Fruit fly (Drosophila melanogaster) whole organism, embryonic: ENCODE measurements around the gene Osi12.
A peak's percentile ranks its signal among the peaks of the same experiment; 100 is the strongest.

Source experiments
- Atf3 ChIP-seq: fragments of 200-800 bp; sonication (Bioruptor generic); optimal IDR thresholded peaks from 3 replicates; lab custom pipeline; 2016; ENCODE audit warnings: missing biosample characterization, missing genetic modification characterization
- Blimp-1 ChIP-seq: fragments of 200-800 bp; sonication (Bioruptor generic); optimal IDR thresholded peaks from 3 replicates; lab custom pipeline; 2018; ENCODE audit warnings: missing biosample characterization, missing genetic modification characterization, mild to moderate bottlenecking, moderate library complexity, missing genetic modification reagents
- CG10366 ChIP-seq: fragments of 200-800 bp; sonication (Bioruptor generic); IDR thresholded peaks from 2 replicates; pipeline ENCODE4 v1.3.6; 2022; ENCODE audit warnings: missing biosample characterization, missing genetic modification characterization
- CG10431 ChIP-seq: fragments of 200-800 bp; sonication (Bioruptor generic); optimal IDR thresholded peaks from 3 replicates; lab custom pipeline; 2018; ENCODE audit warnings: missing biosample characterization, mild to moderate bottlenecking, missing genetic modification characterization
- CG11093 ChIP-seq: fragments of 200-800 bp; sonication (Bioruptor generic); IDR thresholded peaks from 3 replicates; pipeline ENCODE4 v1.3.6; 2022; ENCODE audit warnings: missing biosample characterization, missing genetic modification characterization
- CG12104 ChIP-seq: fragments of 200-800 bp; sonication (Bioruptor generic); optimal IDR thresholded peaks from 3 replicates; lab custom pipeline; 2016; ENCODE audit warnings: missing biosample characterization, missing genetic modification characterization
- CG12155 ChIP-seq: fragments of 200-800 bp; sonication (Bioruptor generic); optimal IDR thresholded peaks from 3 replicates; lab custom pipeline; 2016; ENCODE audit warnings: missing biosample characterization, missing genetic modification characterization
- CG12299 ChIP-seq: fragments of 200-800 bp; sonication (Bioruptor generic); optimal IDR thresholded peaks from 2 replicates; lab custom pipeline; 2018; ENCODE audit warnings: missing biosample characterization, mild to moderate bottlenecking, missing genetic modification characterization
- CG12659 ChIP-seq: fragments of 200-800 bp; sonication (Bioruptor generic); optimal IDR thresholded peaks from 3 replicates; lab custom pipeline; 2017; ENCODE audit warnings: mild to moderate bottlenecking, missing biosample characterization, missing genetic modification reagents, missing genetic modification characterization
- CG12769 ChIP-seq: fragments of 200-800 bp; sonication (Bioruptor generic); optimal IDR thresholded peaks from 2 replicates; lab custom pipeline; 2019; ENCODE audit warnings: missing biosample characterization, mild to moderate bottlenecking, missing genetic modification characterization, moderate library complexity
- CG15269 ChIP-seq: fragments of 200-800 bp; sonication (Bioruptor generic); optimal IDR thresholded peaks from 2 replicates; lab custom pipeline; 2018; ENCODE audit warnings: missing biosample characterization, mild to moderate bottlenecking, missing genetic modification characterization, moderate library complexity
- CG18619 ChIP-seq: fragments of 200-800 bp; sonication (Bioruptor generic); optimal IDR thresholded peaks from 3 replicates; lab custom pipeline; 2017; ENCODE audit warnings: missing biosample characterization, mild to moderate bottlenecking, missing genetic modification characterization
- CG2199 ChIP-seq: fragments of 200-800 bp; sonication (Bioruptor generic); IDR thresholded peaks from 3 replicates; pipeline ENCODE4 v1.3.6; 2022; ENCODE audit warnings: missing biosample characterization, missing genetic modification characterization
- CG34376 ChIP-seq: fragments of 200-800 bp; sonication (Bioruptor generic); optimal IDR thresholded peaks from 2 replicates; lab custom pipeline; 2018; ENCODE audit warnings: missing biosample characterization, mild to moderate bottlenecking, missing genetic modification characterization
- CG34422 ChIP-seq: fragments of 200-800 bp; sonication (Bioruptor generic); IDR thresholded peaks from 3 replicates; pipeline ENCODE4 v1.3.6; 2022; ENCODE audit warnings: missing biosample characterization, missing genetic modification characterization
- CG4282 ChIP-seq: fragments of 200-800 bp; sonication (Bioruptor generic); optimal IDR thresholded peaks from 2 replicates; lab custom pipeline; 2016; ENCODE audit warnings: missing biosample characterization, missing genetic modification characterization
- CG9215 ChIP-seq: fragments of 200-800 bp; sonication (Bioruptor generic); IDR thresholded peaks from 2 replicates; pipeline ENCODE4 v1.3.6; 2022; ENCODE audit warnings: missing biosample characterization, missing genetic modification characterization
- CG9609 ChIP-seq: fragments of 200-800 bp; sonication (Bioruptor generic); optimal IDR thresholded peaks from 3 replicates; lab custom pipeline; 2016; ENCODE audit warnings: missing biosample characterization, missing genetic modification characterization
- CG9876 ChIP-seq: fragments of 200-800 bp; sonication (Bioruptor generic); optimal IDR thresholded peaks from 2 replicates; lab custom pipeline; 2016; ENCODE audit warnings: missing biosample characterization, missing genetic modification characterization
- E2f2 ChIP-seq: fragments of 200-800 bp; sonication (Bioruptor generic); IDR thresholded peaks from 2 replicates; pipeline ENCODE4 v1.3.6; 2022; ENCODE audit warnings: missing biosample characterization, missing genetic modification characterization
- Eip74EF ChIP-seq, 2 experiments: fragments of 200-800 bp in 1 of 2; fragments of >200 bp in 1 of 2; sonication (Bioruptor generic) in 1 of 2; optimal IDR thresholded peaks; 2 replicates each; lab custom pipeline; 2017 to 2019; ENCODE audit warnings: missing biosample characterization in 2 of 2, missing genetic modification characterization in 2 of 2, mild to moderate bottlenecking in 1 of 2, moderate library complexity in 1 of 2
- Elba2 ChIP-seq: fragments of 200-800 bp; sonication (Bioruptor generic); optimal IDR thresholded peaks from 3 replicates; lab custom pipeline; 2016; ENCODE audit warnings: missing biosample characterization, missing genetic modification characterization
- Ets65A ChIP-seq: fragments of 200-800 bp; sonication (Bioruptor generic); peaks from one replicate; lab custom pipeline; 2016; ENCODE audit warnings: missing biosample characterization, missing genetic modification characterization
- Fer1 ChIP-seq: fragments of 200-800 bp; sonication (Bioruptor generic); optimal IDR thresholded peaks from 2 replicates; lab custom pipeline; 2017; ENCODE audit warnings: missing biosample characterization, mild to moderate bottlenecking, missing genetic modification characterization
- GATAe ChIP-seq: fragments of 200-800 bp; sonication (Bioruptor generic); conservative IDR thresholded peaks from 2 replicates; pipeline ENCODE4 v1.3.6; 2022; ENCODE audit warnings: missing biosample characterization, missing genetic modification characterization
- Jarid2 ChIP-seq: fragments of 200-800 bp; sonication (Bioruptor generic); optimal IDR thresholded peaks from 3 replicates; lab custom pipeline; 2017; ENCODE audit warnings: mild to moderate bottlenecking, missing biosample characterization, missing genetic modification reagents, missing genetic modification characterization
- Kr ChIP-seq: fragments of 200-800 bp; sonication (Bioruptor generic); optimal IDR thresholded peaks from 2 replicates; lab custom pipeline; 2017; ENCODE audit warnings: missing biosample characterization, mild to moderate bottlenecking, missing genetic modification characterization
- MTF-1 ChIP-seq: fragments of 200-800 bp; sonication (Bioruptor generic); optimal IDR thresholded peaks from 2 replicates; lab custom pipeline; 2018; ENCODE audit warnings: missing biosample characterization, mild to moderate bottlenecking, missing genetic modification characterization, borderline replicate concordance
- Mrtf ChIP-seq: fragments of 200-800 bp; sonication (Bioruptor generic); IDR thresholded peaks from 3 replicates; pipeline ENCODE4 v1.3.6; 2022; ENCODE audit warnings: missing biosample characterization, missing genetic modification characterization
- Neu2 ChIP-seq: fragments of 200-800 bp; sonication (Bioruptor generic); optimal IDR thresholded peaks from 3 replicates; lab custom pipeline; 2016; ENCODE audit warnings: missing biosample characterization, missing genetic modification characterization, borderline replicate concordance
- Nf-YB ChIP-seq: fragments of 200-800 bp; sonication (Bioruptor generic); optimal IDR thresholded peaks from 3 replicates; lab custom pipeline; 2019; ENCODE audit warnings: missing biosample characterization, mild to moderate bottlenecking, missing genetic modification characterization, moderate library complexity
- Nf-YC ChIP-seq: fragments of 200-800 bp; optimal IDR thresholded peaks from 3 replicates; lab custom pipeline; 2019; ENCODE audit warnings: missing biosample characterization, mild to moderate bottlenecking, missing genetic modification characterization, moderate library complexity
- Sry-β ChIP-seq: fragments of 200-800 bp; sonication (Bioruptor generic); optimal IDR thresholded peaks from 2 replicates; lab custom pipeline; 2018; ENCODE audit warnings: missing biosample characterization, mild to moderate bottlenecking, missing genetic modification characterization, moderate library complexity
- crc ChIP-seq: fragments of 200-800 bp; sonication (Bioruptor generic); optimal IDR thresholded peaks from 2 replicates; lab custom pipeline; 2016; ENCODE audit warnings: missing biosample characterization, missing genetic modification characterization
- dan ChIP-seq: fragments of 200-800 bp; sonication (Bioruptor generic); IDR thresholded peaks from 2 replicates; pipeline ENCODE4 v1.3.6; 2022; ENCODE audit warnings: missing biosample characterization, missing genetic modification characterization
- dpn ChIP-seq, 2 experiments: fragments of 200-800 bp; sonication (Bioruptor generic); optimal IDR thresholded peaks; 3 replicates each; lab custom pipeline; 2016; ENCODE audit warnings: missing biosample characterization in 2 of 2, missing genetic modification characterization in 2 of 2
- hb ChIP-seq: fragments of 200-800 bp; sonication (Bioruptor generic); IDR thresholded peaks from 3 replicates; pipeline ENCODE4 v1.3.6; 2022; ENCODE audit warnings: missing biosample characterization, missing genetic modification characterization; ENCODE audit not compliant: partially characterized antibody
- ken ChIP-seq: fragments of 200-800 bp; sonication (Bioruptor generic); IDR thresholded peaks from 3 replicates; pipeline ENCODE4 v1.3.6; 2022; ENCODE audit warnings: missing biosample characterization, missing genetic modification characterization
- kni ChIP-seq: fragments of 200-800 bp; sonication (Bioruptor generic); optimal IDR thresholded peaks from 3 replicates; lab custom pipeline; 2017; ENCODE audit warnings: mild to moderate bottlenecking, missing biosample characterization, missing genetic modification reagents, missing genetic modification characterization
- mam ChIP-seq: fragments of 200-800 bp; sonication (Bioruptor generic); optimal IDR thresholded peaks from 3 replicates; lab custom pipeline; 2016; ENCODE audit warnings: missing biosample characterization, missing genetic modification characterization
- nau ChIP-seq: fragments of 200-800 bp; sonication (Bioruptor generic); optimal IDR thresholded peaks from 3 replicates; lab custom pipeline; 2017; ENCODE audit warnings: missing biosample characterization, mild to moderate bottlenecking, missing genetic modification characterization, missing genetic modification reagents
- nom ChIP-seq: fragments of 200-800 bp; sonication (Bioruptor generic); optimal IDR thresholded peaks from 2 replicates; lab custom pipeline; 2017; ENCODE audit warnings: missing biosample characterization, missing genetic modification characterization, mild to moderate bottlenecking, moderate library complexity, missing genetic modification reagents
- sc ChIP-seq, 3 experiments: fragments of >200 bp in 2 of 3; fragments of 200-800 bp in 1 of 3; sonication (Bioruptor generic) in 1 of 3; optimal IDR thresholded peaks; 2 replicates in 2 of 3; 3 replicates in 1 of 3; lab custom pipeline; 2017; ENCODE audit warnings: mild to moderate bottlenecking in 1 of 3, missing biosample characterization in 1 of 3, missing genetic modification characterization in 1 of 3, missing genetic modification reagents in 1 of 3
- ssp ChIP-seq: fragments of 200-800 bp; sonication (Bioruptor generic); IDR thresholded peaks from 2 replicates; pipeline ENCODE4 v1.3.6; 2022; ENCODE audit warnings: missing biosample characterization, missing genetic modification characterization
- stc ChIP-seq: fragments of 200-800 bp; sonication (Bioruptor generic); IDR thresholded peaks from 2 replicates; pipeline ENCODE4 v1.3.6; 2022; ENCODE audit warnings: missing biosample characterization, missing genetic modification characterization
- sug ChIP-seq: fragments of 200-800 bp; optimal IDR thresholded peaks from 2 replicates; lab custom pipeline; 2019; ENCODE audit warnings: missing biosample characterization, mild to moderate bottlenecking, missing genetic modification characterization, moderate library complexity
- tll ChIP-seq, 2 experiments: fragments of 200-800 bp in 1 of 2; fragments of >200 bp in 1 of 2; sonication (Bioruptor generic) in 1 of 2; optimal IDR thresholded peaks; 2 replicates each; lab custom pipeline; 2017 to 2019; ENCODE audit warnings: missing biosample characterization in 2 of 2, missing genetic modification characterization in 2 of 2, mild to moderate bottlenecking in 1 of 2, moderate library complexity in 1 of 2

The Osi12 gene

dm6 chr3R:6309676-6310075 is 31.3 kb downstream of the Osi12 start, which contains the start of gene CG31560:
TSS of gene CG31560 (plus strand) at chr3R:6309976.
- no peak for TF ChIP-seq hb (GFP tag; lab: Robert Waterston, UW)
- no peak for TF ChIP-seq Nf-YB (GFP tag; lab: Kevin White, UChicago)
- TF ChIP-seq nom (GFP tag; lab: Kevin White, UChicago), result no peak
- no peak for TF ChIP-seq dpn (GFP tag; optimal IDR thresholded peaks at IDR 0.05; lab: Kevin White, UChicago)
- TF ChIP-seq E2f2, result no peak
- no peak for TF ChIP-seq CG12104 (GFP tag; lab: Kevin White, UChicago)
- no peak for TF ChIP-seq nau (GFP tag; lab: Kevin White, UChicago)

- TF ChIP-seq Mrtf (GFP tag; lab: Robert Waterston, UW) (no peak), Atf3 (GFP tag; lab: Kevin White, UChicago) (no peak), MTF-1 (GFP tag; lab: Kevin White, UChicago) (no peak), CG12104 (GFP tag; lab: Kevin White, UChicago) (no peak), ssp (GFP tag; lab: Robert Waterston, UW) (no peak), Eip74EF (GFP tag; optimal IDR thresholded peaks at IDR 0.05; lab: Kevin White, UChicago) (no peak), Ets65A (GFP tag; lab: Kevin White, UChicago) (no peak), CG4282 (GFP tag; lab: Kevin White, UChicago) (no peak), CG15269 (tag; lab: Kevin White, UChicago) (no peak), CG9876 (GFP tag; lab: Kevin White, UChicago) (no peak), Neu2 (no peak), Kr (no peak), dan (no peak), sug (tag; lab: Kevin White, UChicago) (no peak), CG34422 (GFP tag; lab: Robert Waterston, UW) (no peak), CG34376 (GFP tag; lab: Kevin White, UChicago) (no peak), CG10431 (GFP tag; lab: Kevin White, UChicago) (no peak), GATAe (no peak), Blimp-1 (peak; percentile 99), kni (GFP tag; lab: Kevin White, UChicago) (no peak), Jarid2 (GFP tag; lab: Kevin White, UChicago) (peak; percentile 22), Fer1 (GFP tag; lab: Kevin White, UChicago) (no peak), Elba2 (GFP tag; lab: Kevin White, UChicago) (no peak), mam (GFP tag; lab: Kevin White, UChicago) (no peak), CG9215 (GFP tag; lab: Robert Waterston, UW) (no peak), ken (GFP tag; lab: Robert Waterston, UW) (0 out of 3 replicates have a peak, but pooled peaks have one; percentile 26), CG18619 (GFP tag; lab: Kevin White, UChicago) (no peak), stc (GFP tag; lab: Robert Waterston, UW) (no peak), CG2199 (GFP tag; lab: Robert Waterston, UW) (0 out of 3 replicates have a peak, but pooled peaks have one; percentile 61), tll (GFP tag; optimal IDR thresholded peaks at IDR 0.05; lab: Kevin White, UChicago) (no peak), crc (GFP tag; lab: Kevin White, UChicago) (no peak), CG12299 (tag; lab: Kevin White, UChicago) (no peak), CG12155 (GFP tag; lab: Kevin White, UChicago) (no peak), CG9609 (GFP tag; lab: Kevin White, UChicago) (no peak), CG12769 (no peak), sc (optimal IDR thresholded peaks at IDR 0.05; lab: Kevin White, UChicago) (no peak), sc (GFP tag; optimal IDR thresholded peaks at IDR 0.05; lab: Kevin White, UChicago) (no peak), CG11093 (0 out of 3 replicates have a peak, but pooled peaks have one; percentile 11), CG12659 (GFP tag; lab: Kevin White, UChicago) (no peak), Sry-β (GFP tag; lab: Kevin White, UChicago) (no peak), Nf-YC (tag; lab: Kevin White, UChicago) (no peak), CG10366 (no peak)
These were observed 33.4 kb downstream of the Osi12 start, which contains the start of gene Osi17 for dm6 chr3R:6311641-6312259. TSS of gene Osi17 (plus strand) at chr3R:6311772.
